Worm (Caenorhabditis elegans): ENCODE data around the gene F12E12.1.

DNA sequence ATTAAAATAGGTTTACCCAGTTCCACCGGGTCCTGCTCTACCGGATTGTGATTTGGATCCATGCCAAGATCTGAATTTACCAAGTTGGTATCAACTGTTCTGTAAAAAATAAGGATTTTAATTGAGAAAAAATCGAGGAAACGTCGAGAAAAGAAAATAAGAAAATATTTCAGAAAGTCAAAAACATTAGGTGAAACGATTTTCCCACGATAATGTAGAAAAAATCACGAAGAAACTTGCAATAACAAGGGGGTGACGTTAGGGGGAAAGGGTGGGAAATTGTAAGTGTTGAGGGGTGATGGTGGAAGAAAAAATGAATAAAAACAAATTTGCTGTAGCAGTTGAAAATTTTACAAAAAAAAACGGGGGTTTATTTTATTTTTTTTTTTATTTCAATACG is 31.4 kb downstream of the F12E12.1 start, which contains the start of gene T24E12.10:
- TF ChIP-seq hmg-4 (GFP tag; optimal IDR thresholded peaks at IDR 0.05) (no peak), sea-1 (GFP tag; conservative IDR thresholded peaks at IDR 0.05) (no peak), hmbx-1 (tag; optimal IDR thresholded peaks at IDR 0.05) (no peak), tbx-37 (GFP tag; conservative IDR thresholded peaks at IDR 0.05) (no peak), ama-1 (optimal IDR thresholded peaks at IDR 0.05) (no peak), ceh-36 (tag; optimal IDR thresholded peaks at IDR 0.05) (no peak), flt-1 (GFP tag; IDR thresholded peaks at IDR 0.05) (no peak), tbx-11 (GFP tag; IDR thresholded peaks at IDR 0.05) (no peak), aly-1 (tag; optimal IDR thresholded peaks at IDR 0.05) (no peak), ets-7 (tag; optimal IDR thresholded peaks at IDR 0.05) (no peak), tra-4 (tag; optimal IDR thresholded peaks at IDR 0.05) (no peak), ceh-13 (GFP tag; optimal IDR thresholded peaks at IDR 0.05) (no peak)

All from whole organism, early embryonic.